Fruit fly (Drosophila melanogaster): Measurements from ENCODE around the gene CG2701.

CG2701 gene

DNA sequence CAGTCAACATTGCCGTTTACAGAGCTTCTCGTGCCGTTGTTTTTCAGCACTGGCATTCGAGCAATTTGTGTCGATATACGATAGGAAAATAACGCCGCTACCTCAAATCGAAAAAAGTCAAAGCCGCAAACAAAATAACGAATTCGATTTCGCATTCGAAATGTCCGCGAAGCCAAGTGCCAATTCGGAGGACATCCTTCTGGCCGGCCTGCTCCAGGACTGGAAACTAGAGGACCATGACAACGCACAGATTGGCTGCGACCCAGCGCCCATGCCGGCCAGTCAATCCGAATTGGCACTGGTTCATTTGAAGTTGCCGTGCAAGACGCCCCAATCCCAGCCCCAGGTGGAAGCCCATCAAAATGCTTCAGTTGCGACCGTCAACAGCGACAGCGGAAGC is 5.4 kb downstream of the CG2701 start (continued):
- TF ChIP-seq CG7786 (GFP tag; optimal IDR thresholded peaks at IDR 0.05) (peak; percentile 32), cad (GFP tag; optimal IDR thresholded peaks at IDR 0.05) (no peak), pzg (GFP tag; optimal IDR thresholded peaks at IDR 0.05) (peak; percentile 50), CG33557 (GFP tag; optimal IDR thresholded peaks at IDR 0.05) (no peak), CG10366 (GFP tag; IDR thresholded peaks at IDR 0.05) (no peak), CG16813 (GFP tag; IDR thresholded peaks at IDR 0.05; ENCODE audit: partially characterized antibody) (peak; percentile 41; the same call in 1 of the 3 replicates), CG3726 (GFP tag; IDR thresholded peaks at IDR 0.05) (no peak), hkb (optimal IDR thresholded peaks at IDR 0.05) (no peak), hkb (GFP tag; IDR thresholded peaks at IDR 0.05) (no peak), Oli (tag; optimal IDR thresholded peaks at IDR 0.05) (no peak), CG14050 (GFP tag; IDR thresholded peaks at IDR 0.05) (no peak), CG10267 (tag; optimal IDR thresholded peaks at IDR 0.05) (peak; percentile 49), CG13287 (GFP tag; IDR thresholded peaks at IDR 0.05; ENCODE audit: partially characterized antibody) (peak; percentile 62), stwl (tag; optimal IDR thresholded peaks at IDR 0.05) (peak; percentile 24), CG31365 (tag; optimal IDR thresholded peaks at IDR 0.05) (no peak), CG16815 (GFP tag; optimal IDR thresholded peaks at IDR 0.05) (no peak), CG14860 (GFP tag; IDR thresholded peaks at IDR 0.05; ENCODE audit: partially characterized antibody) (peak; percentile 31; the same call in 1 of the 3 replicates), mirr (GFP tag; optimal IDR thresholded peaks at IDR 0.05) (no peak), Camta (GFP tag; optimal IDR thresholded peaks at IDR 0.05) (no peak), unc-4 (GFP tag; IDR thresholded peaks at IDR 0.05; ENCODE audit: partially characterized antibody) (peak; percentile 43; the same call in 1 of the 2 replicates), CG15696 (tag; optimal IDR thresholded peaks at IDR 0.05) (no peak), wek (GFP tag; optimal IDR thresholded peaks at IDR 0.05) (no peak), Dip3 (GFP tag; optimal IDR thresholded peaks at IDR 0.05) (no peak), hbn (GFP tag; IDR thresholded peaks at IDR 0.05; ENCODE audit: partially characterized antibody) (0 out of 2 replicates have a peak, but pooled peaks have one; percentile 20), Ets65A (GFP tag) (peak; percentile 64), CG10565 (GFP tag; optimal IDR thresholded peaks at IDR 0.05) (no peak), CG1603 (tag; optimal IDR thresholded peaks at IDR 0.05) (peak; percentile 2), cg (GFP tag; optimal IDR thresholded peaks at IDR 0.05) (no peak), CG18011 (GFP tag; optimal IDR thresholded peaks at IDR 0.05) (no peak), lmd (GFP tag; IDR thresholded peaks at IDR 0.05) (peak; percentile 19; the same call in 1 of the 2 replicates), CG9932 (GFP tag; IDR thresholded peaks at IDR 0.05) (0 out of 2 replicates have a peak, but pooled peaks have one; percentile 7), tna (GFP tag; IDR thresholded peaks at IDR 0.05; ENCODE audit: partially characterized antibody) (peak; percentile 16; the same call in 1 of the 2 replicates), CG6791 (GFP tag; IDR thresholded peaks at IDR 0.05; ENCODE audit: partially characterized antibody) (0 out of 3 replicates have a peak, but pooled peaks have one; percentile 36), Lpt (GFP tag; optimal IDR thresholded peaks at IDR 0.05) (no peak), E2f2 (GFP tag; IDR thresholded peaks at IDR 0.05) (peak; percentile 80), CG4820 (GFP tag; optimal IDR thresholded peaks at IDR 0.05) (no peak), Atf3 (GFP tag; optimal IDR thresholded peaks at IDR 0.05) (no peak), Dref (GFP tag; IDR thresholded peaks at IDR 0.05) (peak; percentile 63), gfzf (GFP tag; optimal IDR thresholded peaks at IDR 0.05) (peak; percentile 17), CG4404 (GFP tag; IDR thresholded peaks at IDR 0.05) (no peak), HHEX (GFP tag; optimal IDR thresholded peaks at IDR 0.05) (no peak), Dp (GFP tag; optimal IDR thresholded peaks at IDR 0.05) (peak; percentile 71), CG2116 (GFP tag; optimal IDR thresholded peaks at IDR 0.05) (peak; percentile 48), emc (GFP tag; optimal IDR thresholded peaks at IDR 0.05) (no peak), pros (GFP tag; optimal IDR thresholded peaks at IDR 0.05) (no peak), CG11398 (GFP tag; optimal IDR thresholded peaks at IDR 0.05) (no peak), hth (optimal IDR thresholded peaks at IDR 0.05) (no peak), CG34224 (GFP tag; IDR thresholded peaks at IDR 0.05; ENCODE audit: partially characterized antibody) (peak; percentile 37; the same call in 1 of the 3 replicates), dmrt99B (tag; optimal IDR thresholded peaks at IDR 0.05) (no peak), nom (GFP tag; optimal IDR thresholded peaks at IDR 0.05) (no peak)

All from whole organism, embryonic.